Worm (Caenorhabditis elegans) whole organism, L1 larva: ENCODE measurements around the gene F49E8.6.

Experiments used
- C16A3.4 ChIP-seq: fragments of 150-350 bp; optimal IDR thresholded peaks from 2 replicates; lab custom pipeline; 2014; ENCODE audit warnings: missing biosample characterization, missing genetic modification characterization
- F16B12.6 ChIP-seq: fragments of 150-350 bp; optimal IDR thresholded peaks from 2 replicates; lab custom pipeline; 2014; ENCODE audit warnings: missing biosample characterization, missing genetic modification characterization
- Y116A8C.19 ChIP-seq: sonication (generic microtip); optimal IDR thresholded peaks from 2 replicates; lab custom pipeline; 2016; ENCODE audit warnings: missing compliant biosample characterization, missing genetic modification characterization, borderline replicate concordance
- ama-1 ChIP-seq: fragments of 150-350 bp; optimal IDR thresholded peaks from 2 replicates; lab custom pipeline; 2014
- blmp-1 ChIP-seq: fragments of 150-350 bp; optimal IDR thresholded peaks from 2 replicates; lab custom pipeline; 2014; ENCODE audit warnings: missing biosample characterization, missing genetic modification characterization
- ceh-88 ChIP-seq: fragments of 200-800 bp; sonication (Bioruptor generic); IDR thresholded peaks from 2 replicates; pipeline ENCODE4 v1.3.6; 2022; ENCODE audit warnings: missing genetic modification characterization, missing compliant biosample characterization
- dpl-1 ChIP-seq, 3 experiments: fragments of 150-350 bp in 2 of 3; sonication (generic microtip) in 1 of 3; optimal IDR thresholded peaks; 2 replicates each; lab custom pipeline; 2014 to 2017; ENCODE audit warnings: missing biosample characterization in 3 of 3, missing genetic modification characterization in 3 of 3, missing genetic modification reagents in 3 of 3
- dsc-1 ChIP-seq: sonication (generic microtip); optimal IDR thresholded peaks from 2 replicates; lab custom pipeline; 2016; ENCODE audit warnings: mild to moderate bottlenecking, missing genetic modification characterization, missing compliant biosample characterization
- efl-1 ChIP-seq, 4 experiments: fragments of 150-350 bp; optimal IDR thresholded peaks in 3 of 4; peaks in 1 of 4; 1 replicate in 1 of 4; 2 replicates in 3 of 4; lab custom pipeline; 2014; ENCODE audit warnings: missing biosample characterization in 2 of 4, missing genetic modification characterization in 2 of 4, missing genetic modification reagents in 2 of 4
- egl-27 ChIP-seq, 2 experiments: fragments of 150-350 bp in 1 of 2; sonication (generic microtip); optimal IDR thresholded peaks; 3 replicates each; lab custom pipeline; 2017 to 2018; ENCODE audit warnings: missing biosample characterization in 2 of 2, missing genetic modification characterization in 2 of 2, missing genetic modification reagents in 2 of 2
- elt-3 ChIP-seq, 6 experiments: fragments of 150-350 bp in 1 of 6; sonication (generic microtip); optimal IDR thresholded peaks; 2 replicates each; lab custom pipeline; 2017 to 2018; ENCODE audit warnings: missing biosample characterization in 6 of 6, missing genetic modification characterization in 6 of 6, inconsistent platforms in 1 of 6
- fkh-10 ChIP-seq: sonication (generic microtip); optimal IDR thresholded peaks from 2 replicates; lab custom pipeline; 2017; ENCODE audit warnings: missing biosample characterization, missing genetic modification reagents, missing genetic modification characterization
- fkh-4 ChIP-seq: sonication (generic microtip); optimal IDR thresholded peaks from 2 replicates; lab custom pipeline; 2016; ENCODE audit warnings: missing compliant biosample characterization, missing genetic modification characterization, borderline replicate concordance
- hlh-4 ChIP-seq: sonication (generic microtip); optimal IDR thresholded peaks from 2 replicates; lab custom pipeline; 2016; ENCODE audit warnings: mild to moderate bottlenecking, missing genetic modification characterization, missing compliant biosample characterization
- lin-14 ChIP-seq: fragments of 200-800 bp; sonication (Bioruptor generic); optimal IDR thresholded peaks from 2 replicates; lab custom pipeline; 2018; ENCODE audit warnings: mild to moderate bottlenecking, missing genetic modification characterization, moderate library complexity, missing compliant biosample characterization
- mab-9 ChIP-seq: fragments of 200-800 bp; sonication (Bioruptor generic); IDR thresholded peaks from 2 replicates; pipeline ENCODE4 v1.3.6; 2022; ENCODE audit warnings: missing genetic modification reagents, missing genetic modification characterization, missing compliant biosample characterization
- mdl-1 ChIP-seq, 2 experiments: fragments of 150-350 bp; optimal IDR thresholded peaks; 2 replicates each; lab custom pipeline; 2014 to 2017; ENCODE audit warnings: missing biosample characterization in 2 of 2, missing genetic modification characterization in 2 of 2, inconsistent platforms in 1 of 2
- mef-2 ChIP-seq: fragments of 150-350 bp; optimal IDR thresholded peaks from 2 replicates; lab custom pipeline; 2014; ENCODE audit warnings: missing biosample characterization, missing genetic modification characterization
- nhr-20 ChIP-seq: sonication (generic microtip); optimal IDR thresholded peaks from 2 replicates; lab custom pipeline; 2016; ENCODE audit warnings: mild to moderate bottlenecking, missing genetic modification characterization, missing compliant biosample characterization
- nhr-237 ChIP-seq: fragments of 150-350 bp; optimal IDR thresholded peaks from 2 replicates; lab custom pipeline; 2014; ENCODE audit warnings: missing biosample characterization, missing genetic modification characterization
- nhr-28 ChIP-seq: fragments of 150-350 bp; optimal IDR thresholded peaks from 2 replicates; lab custom pipeline; 2014; ENCODE audit warnings: missing biosample characterization, missing genetic modification characterization
- nhr-71 ChIP-seq: sonication (generic microtip); optimal IDR thresholded peaks from 2 replicates; lab custom pipeline; 2016; ENCODE audit warnings: mild to moderate bottlenecking, missing genetic modification characterization, moderate library complexity, missing compliant biosample characterization
- nhr-77 ChIP-seq: fragments of 150-350 bp; optimal IDR thresholded peaks from 2 replicates; lab custom pipeline; 2014; ENCODE audit warnings: missing biosample characterization, missing genetic modification characterization
- nhr-85 ChIP-seq: sonication (generic microtip); peaks from one replicate; lab custom pipeline; 2016; ENCODE audit warnings: missing genetic modification characterization, inconsistent platforms, missing compliant biosample characterization
- pax-3 ChIP-seq: fragments of 200-800 bp; sonication (Bioruptor generic); optimal IDR thresholded peaks from 2 replicates; lab custom pipeline; 2018; ENCODE audit warnings: mild to moderate bottlenecking, missing genetic modification characterization, moderate library complexity, missing compliant biosample characterization
- rnt-1 ChIP-seq: sonication (generic microtip); optimal IDR thresholded peaks from 2 replicates; lab custom pipeline; 2016; ENCODE audit warnings: mild to moderate bottlenecking, missing genetic modification characterization, moderate library complexity, missing compliant biosample characterization
- skn-1 ChIP-seq: fragments of 150-350 bp; optimal IDR thresholded peaks from 2 replicates; lab custom pipeline; 2014; ENCODE audit warnings: missing biosample characterization, missing genetic modification characterization
- snu-23 ChIP-seq: sonication (generic microtip); optimal IDR thresholded peaks from 2 replicates; lab custom pipeline; 2016; ENCODE audit warnings: missing genetic modification characterization, missing compliant biosample characterization
- sox-4 ChIP-seq: sonication (generic microtip); optimal IDR thresholded peaks from 2 replicates; lab custom pipeline; 2016; ENCODE audit warnings: missing genetic modification characterization, missing compliant biosample characterization
- sptf-1 ChIP-seq: fragments of 150-350 bp; optimal IDR thresholded peaks from 2 replicates; lab custom pipeline; 2014; ENCODE audit warnings: missing biosample characterization, missing genetic modification characterization
- swsn-7 ChIP-seq: sonication (generic microtip); optimal IDR thresholded peaks from 2 replicates; lab custom pipeline; 2016; ENCODE audit warnings: missing genetic modification characterization, missing compliant biosample characterization
- unc-130 ChIP-seq: fragments of 150-350 bp; optimal IDR thresholded peaks from 2 replicates; lab custom pipeline; 2017; ENCODE audit warnings: missing biosample characterization, missing genetic modification characterization, inconsistent platforms
- unc-86 ChIP-seq: sonication (generic microtip); optimal IDR thresholded peaks from 2 replicates; lab custom pipeline; 2016; ENCODE audit warnings: missing genetic modification characterization, missing compliant biosample characterization
- vab-15 ChIP-seq: sonication (generic microtip); optimal IDR thresholded peaks from 2 replicates; lab custom pipeline; 2017; ENCODE audit warnings: missing genotype, mild to moderate bottlenecking, missing genetic modification characterization, missing compliant biosample characterization
- xbp-1 ChIP-seq: sonication (generic microtip); optimal IDR thresholded peaks from 2 replicates; lab custom pipeline; 2016; ENCODE audit warnings: missing genetic modification characterization, missing compliant biosample characterization
- zag-1 ChIP-seq: fragments of 150-350 bp; optimal IDR thresholded peaks from 2 replicates; lab custom pipeline; 2014; ENCODE audit warnings: missing biosample characterization, missing genetic modification characterization
- ztf-11 ChIP-seq, 2 experiments: sonication (generic microtip); optimal IDR thresholded peaks; 2 replicates each; lab custom pipeline; 2016 to 2017; ENCODE audit warnings: missing genetic modification characterization in 2 of 2, missing biosample characterization in 1 of 2, missing compliant biosample characterization in 1 of 2

F49E8.6 gene

ce11 chrIV:7549844-7550243, 4.6 kb downstream of the F49E8.6 start (continued):
- TF ChIP-seq pax-3 (tag; lab: Kevin White, UChicago): no peak
- no peak for TF ChIP-seq nhr-237 (tag; lab: Kevin White, UChicago)
- TF ChIP-seq ceh-88 (GFP tag; lab: Robert Waterston, UW): no peak
- no peak for TF ChIP-seq xbp-1
- TF ChIP-seq sox-4 (tag; lab: Kevin White, UChicago): no peak
- TF ChIP-seq unc-86: no peak
- no peak for TF ChIP-seq fkh-10 (GFP tag; lab: Kevin White, UChicago)
- no peak for TF ChIP-seq egl-27 (tag; optimal IDR thresholded peaks at IDR 0.05; lab: Kevin White, UChicago)
- TF ChIP-seq skn-1 (tag; lab: Kevin White, UChicago): peak; percentile 89

- TF ChIP-seq sptf-1 (tag; lab: Kevin White, UChicago): no peak
- TF ChIP-seq nhr-20: no peak
- no peak for TF ChIP-seq zag-1 (tag; lab: Kevin White, UChicago)
- TF ChIP-seq nhr-28 (tag; lab: Kevin White, UChicago): no peak
- no peak for TF ChIP-seq ceh-88 (GFP tag; lab: Robert Waterston, UW)
- no peak for TF ChIP-seq F16B12.6
- no peak for TF ChIP-seq swsn-7
Observed at ce11 chrIV:7547843-7548578, 6.5 kb downstream of the F49E8.6 start, which contains the start of the genes cdd-2 and oef-1. TSS of gene cdd-2 (minus strand) at chrIV:7547893. TSS of gene oef-1 (plus strand) at chrIV:7548417.

ce11 chrIV:7543662-7544061, 10.8 kb downstream of the F49E8.6 start:
- TF ChIP-seq nhr-85 (tag; lab: Kevin White, UChicago): no peak
- 0 out of 2 replicates have a peak, but pooled peaks have one; percentile 3 for TF ChIP-seq mab-9 (GFP tag; lab: Robert Waterston, UW)

- peak; percentile 49 for TF ChIP-seq lin-14 (GFP tag; lab: Kevin White, UChicago)
- TF ChIP-seq mef-2 (tag; lab: Kevin White, UChicago): no peak
Observed at ce11 chrIV:7542485-7543001, 11.9 kb downstream of the F49E8.6 start, which contains the start of gene R05G6.10. TSS of gene R05G6.10 (minus strand) at chrIV:7542535.

ce11 chrIV:7532360-7532759, 22.1 kb downstream of the F49E8.6 start, which contains the start of gene R05G6.1:
TSS of gene R05G6.1 (plus strand) at chrIV:7532660.
- TF ChIP-seq hlh-4: peak; percentile 44
- TF ChIP-seq rnt-1 (tag; lab: Kevin White, UChicago): no peak

- TF ChIP-seq Y116A8C.19 (tag; lab: Kevin White, UChicago): no peak
- TF ChIP-seq lin-14 (GFP tag; lab: Kevin White, UChicago): peak; percentile 79
- no peak for TF ChIP-seq skn-1 (tag; lab: Kevin White, UChicago)
- peak; percentile 87 for TF ChIP-seq nhr-85 (tag; lab: Kevin White, UChicago)
- TF ChIP-seq dsc-1 (tag; lab: Kevin White, UChicago): peak; percentile 40
- no peak for TF ChIP-seq dpl-1 (GFP tag; optimal IDR thresholded peaks at IDR 0.05; lab: Kevin White, UChicago)
- no peak for TF ChIP-seq hlh-4
- no peak for TF ChIP-seq ztf-11 (tag; optimal IDR thresholded peaks at IDR 0.05; lab: Kevin White, UChicago)
- TF ChIP-seq blmp-1 (tag; lab: Kevin White, UChicago): peak; percentile 87
- TF ChIP-seq C16A3.4 (tag; lab: Kevin White, UChicago): no peak
- TF ChIP-seq vab-15 (tag; lab: Kevin White, UChicago): no peak
- no peak for TF ChIP-seq mef-2 (tag; lab: Kevin White, UChicago)
- peak; percentile 34 for TF ChIP-seq nhr-71 (tag; lab: Kevin White, UChicago)
- TF ChIP-seq nhr-20: peak; percentile 30
- TF ChIP-seq unc-130 (tag; lab: Kevin White, UChicago): no peak
- TF ChIP-seq efl-1 (optimal IDR thresholded peaks at IDR 0.05; lab: Kevin White, UChicago): no peak
- peak in 1 of 2 experiments; percentile 1 for TF ChIP-seq efl-1 (GFP tag; optimal IDR thresholded peaks at IDR 0.05 in 1 of 2; lab: Kevin White, UChicago)
- TF ChIP-seq rnt-1 (tag; lab: Kevin White, UChicago): no peak
- TF ChIP-seq fkh-4 (tag; lab: Kevin White, UChicago): no peak
- TF ChIP-seq snu-23 (GFP tag; lab: Kevin White, UChicago): peak; percentile 56
- TF ChIP-seq nhr-77: no peak
- TF ChIP-seq mab-9 (GFP tag; lab: Robert Waterston, UW): no peak
- TF ChIP-seq zag-1 (tag; lab: Kevin White, UChicago): no peak
- TF ChIP-seq mdl-1 (tag; optimal IDR thresholded peaks at IDR 0.05; lab: Kevin White, UChicago): peak in 1 of 2 experiments; percentile 4
- TF ChIP-seq ama-1 (lab: Kevin White, UChicago): no peak
- TF ChIP-seq F16B12.6: no peak
- peak in 3 of 6 experiments; percentile 2 to 59 (median 12) for TF ChIP-seq elt-3 (tag; optimal IDR thresholded peaks at IDR 0.05; lab: Kevin White, UChicago)
Observed at ce11 chrIV:7530226-7531070, 24.0 kb downstream of the F49E8.6 start.
